Worm (Caenorhabditis elegans) whole organism, L2 larva: ENCODE results near the gene memi-1.

Experiments used
- ceh-82 ChIP-seq: fragments of 150-350 bp; optimal IDR thresholded peaks from 2 replicates; lab custom pipeline; 2014; ENCODE audit warnings: missing biosample characterization, missing genetic modification characterization
- fos-1 ChIP-seq: fragments of 150-350 bp; optimal IDR thresholded peaks from 2 replicates; lab custom pipeline; 2014; ENCODE audit warnings: missing biosample characterization, missing genetic modification characterization
- lin-11 ChIP-seq: fragments of 150-350 bp; sonication (generic microtip); optimal IDR thresholded peaks from 2 replicates; lab custom pipeline; 2014; ENCODE audit warnings: missing biosample characterization, missing genetic modification characterization, inconsistent platforms, mixed read lengths
- mdl-1 ChIP-seq, 2 experiments: fragments of 150-350 bp in 1 of 2; sonication (generic microtip) in 1 of 2; optimal IDR thresholded peaks; 2 replicates each; lab custom pipeline; 2017; ENCODE audit warnings: missing biosample characterization in 2 of 2, missing genetic modification characterization in 2 of 2
- nhr-12 ChIP-seq: fragments of 150-350 bp; optimal IDR thresholded peaks from 2 replicates; lab custom pipeline; 2014; ENCODE audit warnings: missing biosample characterization, missing genetic modification characterization
- sma-9 ChIP-seq, 2 experiments: fragments of 150-350 bp in 1 of 2; sonication (generic microtip) in 1 of 2; optimal IDR thresholded peaks; 2 replicates each; lab custom pipeline; 2014 to 2016; ENCODE audit warnings: missing genetic modification characterization in 2 of 2, mild to moderate bottlenecking in 1 of 2, missing biosample characterization in 1 of 2, missing compliant biosample characterization in 1 of 2, missing genetic modification reagents in 1 of 2, moderate library complexity in 1 of 2
- ztf-11 ChIP-seq: sonication (generic microtip); optimal IDR thresholded peaks from 2 replicates; lab custom pipeline; 2017; ENCODE audit warnings: missing biosample characterization, missing genetic modification characterization
- ztf-4 ChIP-seq: fragments of 150-350 bp; optimal IDR thresholded peaks from 2 replicates; lab custom pipeline; 2014; ENCODE audit warnings: missing biosample characterization, missing genetic modification characterization

- no peak for TF ChIP-seq nhr-12 (tag; lab: Kevin White, UChicago)
- TF ChIP-seq ztf-11 (tag; lab: Kevin White, UChicago) = no peak
- no peak for TF ChIP-seq sma-9 (GFP tag; optimal IDR thresholded peaks at IDR 0.05; lab: Kevin White, UChicago)
- TF ChIP-seq sma-9 (tag; optimal IDR thresholded peaks at IDR 0.05; lab: Kevin White, UChicago) = no peak
- TF ChIP-seq ztf-4 (tag; lab: Kevin White, UChicago) = no peak
- TF ChIP-seq ceh-82 (tag; lab: Kevin White, UChicago) = no peak
- TF ChIP-seq fos-1 (tag; lab: Kevin White, UChicago) = no peak
- no peak for TF ChIP-seq lin-11 (tag; lab: Kevin White, UChicago)
- TF ChIP-seq mdl-1 (tag; optimal IDR thresholded peaks at IDR 0.05; lab: Kevin White, UChicago) = no peak
Measured at ce11 chrIV:4744167-4744566, 16.1 kb downstream of the memi-1 start, which contains the start of gene hoe-1.
